Fruit fly (Drosophila melanogaster): ENCODE data around the gene CG4957.

CG4957 gene

dm6 chr2L:10232827-10233226, 35.8 kb upstream of the CG4957 start:
- TF ChIP-seq ttk (optimal IDR thresholded peaks at IDR 0.05) (no peak), h (optimal IDR thresholded peaks at IDR 0.05) (no peak), insv (optimal IDR thresholded peaks at IDR 0.05) (no peak), Sin3A (optimal IDR thresholded peaks at IDR 0.05) (no peak), Myc (optimal IDR thresholded peaks at IDR 0.05) (no peak), psq (optimal IDR thresholded peaks at IDR 0.05) (no peak)

dm6 chr2L:10237725-10238446, 30.8 kb upstream of the CG4957 start, which contains the start of gene mthl15:
Gene mthl15, minus strand, starts transcription at chr2L:10238317.
- TF ChIP-seq h (optimal IDR thresholded peaks at IDR 0.05) (no peak), insv (optimal IDR thresholded peaks at IDR 0.05) (no peak), ttk (optimal IDR thresholded peaks at IDR 0.05) (no peak), Sin3A (optimal IDR thresholded peaks at IDR 0.05) (no peak), psq (optimal IDR thresholded peaks at IDR 0.05) (no peak), Myc (optimal IDR thresholded peaks at IDR 0.05) (no peak)

dm6 chr2L:10238726-10239652, 29.7 kb upstream of the CG4957 start, which contains the start of gene me31B:
Gene me31B, plus strand, starts transcription at chr2L:10239341.
- TF ChIP-seq Sin3A (optimal IDR thresholded peaks at IDR 0.05), result no peak
- no peak for TF ChIP-seq Myc (optimal IDR thresholded peaks at IDR 0.05)
- no peak for TF ChIP-seq psq (optimal IDR thresholded peaks at IDR 0.05)

dm6 chr2L:10246785-10247190, 21.9 kb upstream of the CG4957 start, which contains the start of gene chico:
Gene chico, minus strand, starts transcription at chr2L:10247078.
- no peak for TF ChIP-seq psq (optimal IDR thresholded peaks at IDR 0.05)
- no peak for TF ChIP-seq insv (optimal IDR thresholded peaks at IDR 0.05)
- no peak for TF ChIP-seq Sin3A (optimal IDR thresholded peaks at IDR 0.05)
- no peak for TF ChIP-seq h (optimal IDR thresholded peaks at IDR 0.05)
- no peak for TF ChIP-seq Myc (optimal IDR thresholded peaks at IDR 0.05)
- TF ChIP-seq ttk (optimal IDR thresholded peaks at IDR 0.05), result no peak

- TF ChIP-seq insv (optimal IDR thresholded peaks at IDR 0.05), result no peak
- TF ChIP-seq ttk (optimal IDR thresholded peaks at IDR 0.05), result no peak
- TF ChIP-seq h (optimal IDR thresholded peaks at IDR 0.05), result no peak
- TF ChIP-seq Myc (optimal IDR thresholded peaks at IDR 0.05), result no peak
- no peak for TF ChIP-seq Sin3A (optimal IDR thresholded peaks at IDR 0.05)
- no peak for TF ChIP-seq psq (optimal IDR thresholded peaks at IDR 0.05)
Observed at dm6 chr2L:10249655-10250202, 18.9 kb upstream of the CG4957 start.

DNA sequence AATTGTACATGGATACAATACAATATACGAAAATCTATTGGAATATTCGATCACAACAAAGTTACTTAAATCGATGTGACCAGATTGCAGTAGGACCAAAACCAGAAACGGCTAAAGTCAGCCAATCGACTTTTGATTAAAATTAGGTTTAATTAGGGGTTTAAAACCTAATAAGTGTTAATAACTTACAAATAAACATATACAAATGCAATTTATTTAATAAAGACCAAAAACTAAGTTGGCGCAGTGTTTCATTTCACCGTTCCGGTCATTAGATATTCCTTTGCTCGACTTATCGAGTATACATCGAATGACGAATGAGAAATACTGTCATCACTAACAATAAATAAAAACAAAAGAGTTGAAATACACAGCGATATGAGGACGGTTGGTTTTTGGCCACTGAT, 18.2 kb upstream of the CG4957 start, which contains the start of the genes bsk and CG31717:
TSS of gene bsk (minus strand) at position 61 of the 407 bp plus-strand sequence.
TSS of gene CG31717 (plus strand) at position 297 of the 407 bp plus-strand sequence.
- no peak for TF ChIP-seq Myc (optimal IDR thresholded peaks at IDR 0.05)
- no peak for TF ChIP-seq insv (optimal IDR thresholded peaks at IDR 0.05)
- TF ChIP-seq h (optimal IDR thresholded peaks at IDR 0.05), result no peak
- TF ChIP-seq psq (optimal IDR thresholded peaks at IDR 0.05), result no peak
- no peak for TF ChIP-seq Sin3A (optimal IDR thresholded peaks at IDR 0.05)
- no peak for TF ChIP-seq ttk (optimal IDR thresholded peaks at IDR 0.05)

DNA sequence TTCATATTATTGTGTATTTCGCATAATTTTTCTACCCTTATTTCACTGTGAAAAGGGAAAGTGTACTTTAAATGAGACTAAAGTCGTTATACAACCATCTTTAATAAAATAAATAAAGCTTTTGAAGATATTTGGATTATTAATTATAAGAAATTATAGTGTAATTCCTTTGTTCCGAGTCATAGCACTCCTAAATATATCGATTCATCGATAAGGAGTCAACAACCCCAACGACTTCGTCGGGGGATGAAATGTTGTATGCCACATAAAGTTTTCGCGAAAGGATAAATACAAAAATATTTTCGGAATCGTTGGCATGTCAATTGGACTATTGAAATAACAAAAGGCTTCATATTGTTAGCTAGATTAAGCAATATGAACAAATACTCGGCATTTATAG, 17.1 kb upstream of the CG4957 start, which contains the start of gene Ror:
TSS of gene Ror (plus strand) at position 252 of the 400 bp plus-strand sequence.
- no peak for TF ChIP-seq Sin3A (optimal IDR thresholded peaks at IDR 0.05)
- no peak for TF ChIP-seq Myc (optimal IDR thresholded peaks at IDR 0.05)
- TF ChIP-seq psq (optimal IDR thresholded peaks at IDR 0.05), result no peak
- no peak for TF ChIP-seq insv (optimal IDR thresholded peaks at IDR 0.05)
- no peak for TF ChIP-seq ttk (optimal IDR thresholded peaks at IDR 0.05)
- TF ChIP-seq h (optimal IDR thresholded peaks at IDR 0.05), result no peak

DNA sequence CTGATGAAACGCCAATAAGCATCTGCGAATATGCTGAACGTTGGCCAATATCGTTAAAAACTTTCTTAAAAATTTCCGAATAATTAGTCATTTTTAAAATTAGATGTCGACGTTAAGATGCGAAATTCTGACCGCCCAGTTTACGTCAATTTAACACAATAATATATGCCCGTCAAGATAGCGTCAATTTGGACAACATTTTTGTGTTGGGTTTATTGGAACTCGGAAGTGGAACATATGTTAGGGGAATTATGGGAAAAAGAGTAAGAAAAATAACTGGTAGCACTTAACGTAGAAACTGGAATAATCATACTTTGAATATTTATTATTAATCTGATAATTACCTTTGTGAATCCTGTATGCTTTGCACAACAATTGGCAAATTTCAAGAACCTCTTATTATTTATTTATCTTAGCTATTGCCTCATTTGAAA, 12.9 kb upstream of the CG4957 start, which contains the start of gene CG5676:
TSS of gene CG5676 (minus strand) at position 167 of the 434 bp plus-strand sequence.
- TF ChIP-seq psq (optimal IDR thresholded peaks at IDR 0.05), result no peak
- TF ChIP-seq ttk (optimal IDR thresholded peaks at IDR 0.05), result no peak
- no peak for TF ChIP-seq Myc (optimal IDR thresholded peaks at IDR 0.05)
- TF ChIP-seq h (optimal IDR thresholded peaks at IDR 0.05), result no peak
- no peak for TF ChIP-seq Sin3A (optimal IDR thresholded peaks at IDR 0.05)

DNA sequence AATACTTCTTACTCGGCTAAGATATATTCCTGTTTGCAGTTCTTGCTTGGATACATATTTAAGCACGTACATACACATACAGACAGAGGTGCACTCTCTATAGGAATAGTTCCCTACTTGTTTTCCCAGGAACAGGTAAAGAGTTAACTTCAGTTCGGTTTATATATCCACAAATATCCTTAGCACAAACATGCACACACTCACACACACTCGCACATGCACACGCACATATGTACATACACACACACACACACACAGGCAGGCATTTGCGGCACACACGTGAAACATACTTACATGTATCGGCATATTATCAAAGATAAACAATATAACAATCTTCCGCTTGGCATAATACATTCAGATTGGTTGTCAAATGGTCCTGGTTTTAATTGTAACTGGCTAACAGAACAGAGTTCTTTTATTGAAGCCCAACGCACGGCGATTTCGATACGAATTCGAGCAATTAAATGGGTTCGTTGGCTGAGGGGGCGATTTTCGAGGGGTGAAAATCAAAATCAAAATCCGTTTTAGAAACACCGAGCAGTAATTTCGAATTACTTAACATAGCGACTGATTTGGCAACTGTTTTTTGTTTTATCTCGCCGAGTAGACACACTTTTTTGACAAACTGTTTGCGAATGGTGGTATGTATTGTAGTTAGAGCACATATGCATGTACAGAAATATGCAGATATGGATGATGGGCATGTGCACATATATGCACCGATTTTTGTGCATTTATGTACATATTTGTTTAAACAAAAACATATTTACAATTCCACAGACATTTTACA, 8.5 kb upstream of the CG4957 start:
- TF ChIP-seq ttk (optimal IDR thresholded peaks at IDR 0.05) (no peak), psq (optimal IDR thresholded peaks at IDR 0.05) (no peak), Sin3A (optimal IDR thresholded peaks at IDR 0.05) (no peak), h (optimal IDR thresholded peaks at IDR 0.05) (no peak)

dm6 chr2L:10260750-10261493, 7.8 kb upstream of the CG4957 start, which contains the start of gene Pten:
Gene Pten, minus strand, starts transcription at chr2L:10261049.
- no peak for TF ChIP-seq h (optimal IDR thresholded peaks at IDR 0.05)
- TF ChIP-seq ttk (optimal IDR thresholded peaks at IDR 0.05), result no peak
- no peak for TF ChIP-seq Sin3A (optimal IDR thresholded peaks at IDR 0.05)
- no peak for TF ChIP-seq Myc (optimal IDR thresholded peaks at IDR 0.05)
- no peak for TF ChIP-seq psq (optimal IDR thresholded peaks at IDR 0.05)
- no peak for TF ChIP-seq insv (optimal IDR thresholded peaks at IDR 0.05)

Data from Kc167 (cell line).